Worm (Caenorhabditis elegans) whole organism, L1 larva: ENCODE measurements around the gene pigs-1.

Source experiments
- aly-2 ChIP-seq: fragments of 150-350 bp; optimal IDR thresholded peaks from 2 replicates; lab custom pipeline; 2014; ENCODE audit warnings: missing biosample characterization, missing genetic modification characterization
- ama-1 ChIP-seq: fragments of 150-350 bp; optimal IDR thresholded peaks from 2 replicates; lab custom pipeline; 2014
- egl-27 ChIP-seq, 2 experiments: fragments of 150-350 bp in 1 of 2; sonication (generic microtip); optimal IDR thresholded peaks; 3 replicates each; lab custom pipeline; 2017 to 2018; ENCODE audit warnings: missing biosample characterization in 2 of 2, missing genetic modification characterization in 2 of 2, missing genetic modification reagents in 2 of 2
- fkh-10 ChIP-seq: sonication (generic microtip); optimal IDR thresholded peaks from 2 replicates; lab custom pipeline; 2017; ENCODE audit warnings: missing biosample characterization, missing genetic modification reagents, missing genetic modification characterization
- fos-1 ChIP-seq: fragments of 150-350 bp; optimal IDR thresholded peaks from 2 replicates; lab custom pipeline; 2014; ENCODE audit warnings: missing biosample characterization, missing genetic modification characterization
- lsy-2 ChIP-seq, 2 experiments: fragments of 150-350 bp; optimal IDR thresholded peaks; 2 replicates each; lab custom pipeline; 2014; ENCODE audit warnings: missing biosample characterization in 2 of 2, missing genetic modification characterization in 2 of 2
- nhr-237 ChIP-seq: fragments of 150-350 bp; optimal IDR thresholded peaks from 2 replicates; lab custom pipeline; 2014; ENCODE audit warnings: missing biosample characterization, missing genetic modification characterization
- nhr-47 ChIP-seq: sonication (generic microtip); optimal IDR thresholded peaks from 2 replicates; lab custom pipeline; 2016; ENCODE audit warnings: mild to moderate bottlenecking, missing genetic modification characterization, moderate library complexity, missing compliant biosample characterization
- nhr-85 ChIP-seq: sonication (generic microtip); peaks from one replicate; lab custom pipeline; 2016; ENCODE audit warnings: missing genetic modification characterization, inconsistent platforms, missing compliant biosample characterization
- tlp-1 ChIP-seq: fragments of 150-350 bp; optimal IDR thresholded peaks from 2 replicates; lab custom pipeline; 2014; ENCODE audit warnings: missing biosample characterization, missing genetic modification characterization
- unc-62 ChIP-seq: fragments of 150-350 bp; optimal IDR thresholded peaks from 2 replicates; lab custom pipeline; 2014; ENCODE audit warnings: missing biosample characterization, missing genetic modification reagents, missing genetic modification characterization

DNA sequence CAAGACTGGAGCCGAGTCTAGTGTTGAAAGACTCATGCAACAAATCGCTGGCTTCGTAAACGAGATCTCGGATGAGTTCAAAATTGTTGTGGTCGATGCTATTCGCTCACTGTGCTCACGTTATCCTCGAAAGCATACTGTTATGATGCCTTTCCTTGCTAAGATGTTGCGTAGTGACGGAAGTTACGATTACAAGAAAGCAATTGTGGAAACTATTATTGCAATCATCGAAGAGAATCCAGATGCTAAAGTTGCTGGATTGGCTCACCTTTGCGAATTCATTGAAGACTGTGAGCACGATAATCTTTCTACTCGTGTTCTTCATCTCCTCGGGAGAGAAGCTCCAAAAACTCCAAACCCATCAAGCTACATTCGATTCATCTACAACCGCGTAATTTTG is 4.6 kb upstream of the pigs-1 start:
- TF ChIP-seq tlp-1 (tag; lab: Kevin White, UChicago) (no peak), egl-27 (tag; optimal IDR thresholded peaks at IDR 0.05; lab: Kevin White, UChicago) (no peak), nhr-85 (tag; lab: Kevin White, UChicago) (no peak), lsy-2 (tag; optimal IDR thresholded peaks at IDR 0.05; lab: Kevin White, UChicago) (no peak), nhr-237 (no peak), fos-1 (no peak), ama-1 (lab: Kevin White, UChicago) (no peak), nhr-47 (tag; lab: Kevin White, UChicago) (no peak), unc-62 (no peak), fkh-10 (GFP tag; lab: Kevin White, UChicago) (no peak), aly-2 (tag; lab: Kevin White, UChicago) (no peak)
